Worm (Caenorhabditis elegans): Measurements from ENCODE around the gene F57F4.2.

The F57F4.2 gene

ce11 chrV:6354202-6354601 lies 35.3 kb downstream of the F57F4.2 start:
- peak; percentile 50 for TF ChIP-seq zfh-2 (GFP tag; conservative IDR thresholded peaks at IDR 0.05)
- TF ChIP-seq ztf-26 (tag; optimal IDR thresholded peaks at IDR 0.05), result no peak
- no peak for TF ChIP-seq B0336.3 (GFP tag; IDR thresholded peaks at IDR 0.05)
- no peak for TF ChIP-seq Y53G8AR.9 (GFP tag; conservative IDR thresholded peaks at IDR 0.05)
- TF ChIP-seq dox-1 (GFP tag; IDR thresholded peaks at IDR 0.05), result 0 out of 2 replicates have a peak, but pooled peaks have one; percentile 21
- TF ChIP-seq unc-62 (GFP tag; optimal IDR thresholded peaks at IDR 0.05), result no peak

- TF ChIP-seq zfh-2 (GFP tag; conservative IDR thresholded peaks at IDR 0.05) (0 out of 2 replicates have a peak, but pooled peaks have one; percentile 7), ceh-27 (GFP tag; optimal IDR thresholded peaks at IDR 0.05) (no peak), tbx-9 (tag; optimal IDR thresholded peaks at IDR 0.05; ENCODE audit: borderline replicate concordance) (no peak), C06A6.2 (GFP tag; conservative IDR thresholded peaks at IDR 0.05) (no peak)
These were observed 36.3 kb downstream of the F57F4.2 start for ce11 chrV:6353182-6353780.

- TF ChIP-seq fkh-3 (tag; optimal IDR thresholded peaks at IDR 0.05), result no peak
- 0 out of 2 replicates have a peak, but pooled peaks have one; percentile 7 for TF ChIP-seq ztf-28 (GFP tag; IDR thresholded peaks at IDR 0.05)
These were observed 37.2 kb downstream of the F57F4.2 start for ce11 chrV:6352350-6352749.

- no peak for TF ChIP-seq aptf-3 (GFP tag; IDR thresholded peaks at IDR 0.05)
- TF ChIP-seq Y56A3A.18 (GFP tag; IDR thresholded peaks at IDR 0.05), result 0 out of 2 replicates have a peak, but pooled peaks have one; percentile 20
These were observed 38.4 kb downstream of the F57F4.2 start for ce11 chrV:6351122-6351521.

ce11 chrV:6350109-6350508 lies 39.4 kb downstream of the F57F4.2 start:
- TF ChIP-seq Y56A3A.18 (GFP tag; IDR thresholded peaks at IDR 0.05) (no peak), ztf-18 (tag; optimal IDR thresholded peaks at IDR 0.05) (no peak), mes-4 (tag; optimal IDR thresholded peaks at IDR 0.05) (no peak), snpc-1.1 (tag; optimal IDR thresholded peaks at IDR 0.05; ENCODE audit: insufficient read depth) (no peak), egl-44 (GFP tag; IDR thresholded peaks at IDR 0.05) (no peak), nhr-27 (tag; optimal IDR thresholded peaks at IDR 0.05) (no peak), mcd-1 (GFP tag; IDR thresholded peaks at IDR 0.05) (0 out of 2 replicates have a peak, but pooled peaks have one; percentile 21), K12H6.12 (tag; optimal IDR thresholded peaks at IDR 0.05) (peak; percentile 43), ztf-28 (GFP tag; IDR thresholded peaks at IDR 0.05) (no peak), F57A8.1 (GFP tag; optimal IDR thresholded peaks at IDR 0.05) (no peak), ama-1 (optimal IDR thresholded peaks at IDR 0.05) (no peak), ama-1 (GFP tag; optimal IDR thresholded peaks at IDR 0.05) (peak in 1 of 2 experiments; percentile 36), lin-35 (GFP tag; optimal IDR thresholded peaks at IDR 0.05) (no peak), madf-6 (GFP tag; IDR thresholded peaks at IDR 0.05) (no peak), cebp-1 (GFP tag; IDR thresholded peaks at IDR 0.05) (no peak), cebp-1 (tag; optimal IDR thresholded peaks at IDR 0.05) (peak; percentile 22), dpff-1 (tag; optimal IDR thresholded peaks at IDR 0.05) (no peak), zfh-2 (GFP tag; conservative IDR thresholded peaks at IDR 0.05) (peak; percentile 96), somi-1 (GFP tag; optimal IDR thresholded peaks at IDR 0.05) (peak; percentile 16), attf-5 (GFP tag; optimal IDR thresholded peaks at IDR 0.05) (no peak), snpc-4 (GFP tag; optimal IDR thresholded peaks at IDR 0.05) (no peak), snpc-4 (tag; optimal IDR thresholded peaks at IDR 0.05) (peak in 2 of 4 experiments; percentile 13 to 17), ceh-40 (GFP tag; IDR thresholded peaks at IDR 0.05) (no peak), ceh-79 (tag; optimal IDR thresholded peaks at IDR 0.05) (no peak), efl-1 (GFP tag; optimal IDR thresholded peaks at IDR 0.05) (no peak), madf-10 (tag; optimal IDR thresholded peaks at IDR 0.05) (peak; percentile 97), egrh-3 (GFP tag; IDR thresholded peaks at IDR 0.05) (0 out of 2 replicates have a peak, but pooled peaks have one; percentile 30), nhr-90 (tag; optimal IDR thresholded peaks at IDR 0.05) (no peak)
